Worm (Caenorhabditis elegans): Measurements from ENCODE around the gene Y53G8AL.4.

The Y53G8AL.4 gene

ce11 chrIII:3222707-3223106 is 27.7 kb downstream of the Y53G8AL.4 start:
- TF ChIP-seq mxl-2 (GFP tag; conservative IDR thresholded peaks at IDR 0.05) (no peak), set-16 (GFP tag; IDR thresholded peaks at IDR 0.05) (peak; percentile 53), spr-3 (GFP tag; optimal IDR thresholded peaks at IDR 0.05) (no peak), skn-1 (tag; optimal IDR thresholded peaks at IDR 0.05) (no peak), nhr-6 (tag; optimal IDR thresholded peaks at IDR 0.05) (no peak), lim-7 (GFP tag; IDR thresholded peaks at IDR 0.05) (no peak), saeg-2 (GFP tag; IDR thresholded peaks at IDR 0.05) (no peak), hif-1 (tag; optimal IDR thresholded peaks at IDR 0.05) (no peak), egl-43 (GFP tag; IDR thresholded peaks at IDR 0.05) (no peak)

- TF ChIP-seq lsy-2 (tag; optimal IDR thresholded peaks at IDR 0.05) (peak; percentile 23 to 24), hlh-30 (tag; optimal IDR thresholded peaks at IDR 0.05; ENCODE audit: insufficient read depth) (peak; percentile 17), dpl-1 (GFP tag; optimal IDR thresholded peaks at IDR 0.05) (peak; percentile 13), lin-1 (GFP tag; IDR thresholded peaks at IDR 0.05) (no peak), unc-62 (GFP tag; optimal IDR thresholded peaks at IDR 0.05 in 1 of 2) (peak in 1 of 2 experiments; percentile 64), unc-62 (tag; optimal IDR thresholded peaks at IDR 0.05) (no peak), fkh-10 (GFP tag; optimal IDR thresholded peaks at IDR 0.05) (peak; percentile 56), arid-1 (GFP tag; conservative IDR thresholded peaks at IDR 0.05) (0 out of 2 replicates have a peak, but pooled peaks have one; percentile 17), jun-1 (tag; optimal IDR thresholded peaks at IDR 0.05) (no peak), hmg-1.1 (GFP tag; IDR thresholded peaks at IDR 0.05) (peak; percentile 72), set-16 (GFP tag; IDR thresholded peaks at IDR 0.05) (peak; percentile 54; the same call in 1 of the 2 replicates), nhr-111 (GFP tag; optimal IDR thresholded peaks at IDR 0.05) (no peak), rbr-2 (tag; optimal IDR thresholded peaks at IDR 0.05) (peak; percentile 58)
These were observed 30.2 kb downstream of the Y53G8AL.4 start for ce11 chrIII:3220287-3220686.

ce11 chrIII:3219050-3219449 is 31.4 kb downstream of the Y53G8AL.4 start, which contains the start of gene frm-8:
frm-8 (minus strand) TSS chrIII:3219150.
- TF ChIP-seq ces-1 (GFP tag; optimal IDR thresholded peaks at IDR 0.05), result no peak

ce11 chrIII:3203589-3203988 is 46.9 kb downstream of the Y53G8AL.4 start:
- TF ChIP-seq sdz-12 (GFP tag; optimal IDR thresholded peaks at IDR 0.05), result no peak
- no peak for TF ChIP-seq madf-9 (GFP tag; conservative IDR thresholded peaks at IDR 0.05)
- no peak for TF ChIP-seq snpc-1.2 (GFP tag; IDR thresholded peaks at IDR 0.05)
- no peak for TF ChIP-seq dmd-9 (GFP tag; IDR thresholded peaks at IDR 0.05)
- no peak for TF ChIP-seq unc-130 (GFP tag; optimal IDR thresholded peaks at IDR 0.05)
- no peak for TF ChIP-seq lin-29 (GFP tag; IDR thresholded peaks at IDR 0.05)
- TF ChIP-seq daf-19 (GFP tag; conservative IDR thresholded peaks at IDR 0.05), result no peak
- no peak for TF ChIP-seq nhr-76 (tag; optimal IDR thresholded peaks at IDR 0.05)
- TF ChIP-seq nhr-102 (tag; optimal IDR thresholded peaks at IDR 0.05), result no peak
- TF ChIP-seq nhr-11 (tag; optimal IDR thresholded peaks at IDR 0.05), result no peak
- TF ChIP-seq dve-1 (tag; optimal IDR thresholded peaks at IDR 0.05; ENCODE audit: insufficient read depth), result no peak
- no peak for TF ChIP-seq mxl-2 (GFP tag; conservative IDR thresholded peaks at IDR 0.05)
- no peak for TF ChIP-seq mes-2 (tag; optimal IDR thresholded peaks at IDR 0.05; ENCODE audit: poor library complexity, severe bottlenecking)
- TF ChIP-seq duxl-1 (tag; optimal IDR thresholded peaks at IDR 0.05; ENCODE audit: poor library complexity), result no peak
